Worm (Caenorhabditis elegans) whole organism, early embryonic: ENCODE results near the gene rpoa-12.

Source experiments
- B0310.2 ChIP-seq: sonication (generic microtip); optimal IDR thresholded peaks from 2 replicates; lab custom pipeline; 2016; ENCODE audit warnings: mild to moderate bottlenecking, missing genetic modification characterization, missing compliant biosample characterization
- F13C5.2 ChIP-seq: sonication (generic microtip); optimal IDR thresholded peaks from 2 replicates; lab custom pipeline; 2017; ENCODE audit warnings: mild to moderate bottlenecking, missing genetic modification characterization, inconsistent platforms, missing compliant biosample characterization
- aly-1 ChIP-seq: sonication (generic microtip); optimal IDR thresholded peaks from 2 replicates; lab custom pipeline; 2016; ENCODE audit warnings: missing genetic modification characterization, missing compliant biosample characterization
- ama-1 ChIP-seq: fragments of 150-350 bp; optimal IDR thresholded peaks from 2 replicates; lab custom pipeline; 2014
- ceh-36 ChIP-seq: sonication (generic microtip); optimal IDR thresholded peaks from 2 replicates; lab custom pipeline; 2016; ENCODE audit warnings: missing genetic modification characterization, inconsistent platforms, missing compliant biosample characterization
- ets-7 ChIP-seq: sonication (generic microtip); optimal IDR thresholded peaks from 2 replicates; lab custom pipeline; 2016; ENCODE audit warnings: missing genotype, missing genetic modification characterization, missing compliant biosample characterization
- flt-1 ChIP-seq: fragments of 200-800 bp; sonication (Bioruptor generic); IDR thresholded peaks from 2 replicates; pipeline ENCODE4 v1.3.6; 2022; ENCODE audit warnings: missing genetic modification characterization, missing compliant biosample characterization
- hmbx-1 ChIP-seq: sonication (generic microtip); optimal IDR thresholded peaks from 2 replicates; lab custom pipeline; 2016; ENCODE audit warnings: mild to moderate bottlenecking, missing genetic modification characterization, missing compliant biosample characterization
- hnd-1 ChIP-seq: sonication (generic microtip); optimal IDR thresholded peaks from 2 replicates; lab custom pipeline; 2016; ENCODE audit warnings: missing genetic modification characterization, missing compliant biosample characterization
- pes-1 ChIP-seq: fragments of 200-800 bp; sonication (Bioruptor generic); IDR thresholded peaks from 2 replicates; pipeline ENCODE4 v1.3.6; 2022; ENCODE audit warnings: missing genetic modification reagents, missing genetic modification characterization, missing compliant biosample characterization
- sea-1 ChIP-seq: fragments of 200-800 bp; sonication (Bioruptor generic); conservative IDR thresholded peaks from 2 replicates; pipeline ENCODE4 v1.3.6; 2022; ENCODE audit warnings: missing genetic modification characterization, missing compliant biosample characterization
- tbx-11 ChIP-seq: fragments of 200-800 bp; sonication (Bioruptor generic); IDR thresholded peaks from 2 replicates; pipeline ENCODE4 v1.3.6; 2022; ENCODE audit warnings: missing genetic modification characterization, missing compliant biosample characterization
- tbx-37 ChIP-seq: fragments of 200-800 bp; sonication (Bioruptor generic); conservative IDR thresholded peaks from 2 replicates; pipeline ENCODE4 v1.3.6; 2022; ENCODE audit warnings: missing genetic modification reagents, missing genetic modification characterization, missing compliant biosample characterization
- tra-4 ChIP-seq: sonication (generic microtip); optimal IDR thresholded peaks from 2 replicates; lab custom pipeline; 2017; ENCODE audit warnings: missing genetic modification characterization, missing compliant biosample characterization

DNA sequence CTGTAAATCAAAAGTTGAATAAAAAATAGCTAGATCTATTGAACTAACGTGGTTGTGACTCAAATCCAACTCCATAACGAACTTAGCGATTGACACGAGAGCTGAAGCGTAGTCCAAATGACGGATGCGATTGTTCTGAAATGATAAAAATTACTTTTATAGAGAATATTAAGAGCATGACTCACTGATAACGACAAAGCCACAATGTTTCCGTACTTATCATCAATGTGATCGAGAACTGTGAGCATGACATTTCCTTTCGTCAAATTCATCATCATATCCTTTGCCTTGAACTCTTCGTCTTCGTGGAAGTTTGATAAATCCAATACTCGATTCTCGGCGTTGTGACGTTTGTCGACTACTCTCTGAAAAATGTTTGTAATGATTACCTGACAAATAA lies 9.1 kb downstream of the rpoa-12 start:
- TF ChIP-seq ceh-36 (tag; lab: Kevin White, UChicago) (no peak), flt-1 (no peak), B0310.2 (tag; lab: Kevin White, UChicago) (no peak), pes-1 (no peak), hmbx-1 (tag; lab: Kevin White, UChicago) (no peak), F13C5.2 (no peak), ama-1 (lab: Kevin White, UChicago) (no peak), sea-1 (GFP tag; lab: Robert Waterston, UW) (no peak), aly-1 (tag; lab: Kevin White, UChicago) (no peak), ets-7 (tag; lab: Kevin White, UChicago) (no peak), tra-4 (tag; lab: Kevin White, UChicago) (no peak), tbx-11 (no peak), hnd-1 (no peak), tbx-37 (GFP tag; lab: Robert Waterston, UW) (no peak)
